Worm (Caenorhabditis elegans): ENCODE data around the gene pad-2.

- TF ChIP-seq fkh-10 (GFP tag; optimal IDR thresholded peaks at IDR 0.05) (no peak), nhr-28 (tag; optimal IDR thresholded peaks at IDR 0.05) (no peak), aha-1 (tag; optimal IDR thresholded peaks at IDR 0.05) (no peak)
These were observed 37.5 kb upstream of the pad-2 start for ce11 chrIII:10241332-10241829.

Data from whole organism, L1 larva.